Worm (Caenorhabditis elegans) whole organism, young adult: ENCODE measurements around the gene T05H10.1.

Source experiments
- C06A6.2 ChIP-seq: fragments of 200-800 bp; sonication (Bioruptor generic); conservative IDR thresholded peaks from 2 replicates; pipeline ENCODE4 v1.3.6; 2022; ENCODE audit warnings: missing genetic modification characterization, missing compliant biosample characterization
- F22D6.2 ChIP-seq: sonication (generic microtip); optimal IDR thresholded peaks from 2 replicates; lab custom pipeline; 2016; ENCODE audit warnings: mild to moderate bottlenecking, missing genetic modification characterization, missing compliant biosample characterization
- F23B12.7 ChIP-seq: sonication (generic microtip); optimal IDR thresholded peaks from 2 replicates; lab custom pipeline; 2017; ENCODE audit warnings: missing genetic modification characterization, mild to moderate bottlenecking, missing compliant biosample characterization, antibody characterized with exemption, moderate library complexity; ENCODE audit not compliant: insufficient read depth
- F33H1.4 ChIP-seq: fragments of 200-800 bp; sonication (Bioruptor generic); IDR thresholded peaks from 2 replicates; pipeline ENCODE4 v1.3.6; 2022; ENCODE audit warnings: missing genetic modification reagents, missing genetic modification characterization, missing compliant biosample characterization
- F39B2.1 ChIP-seq: fragments of 200-800 bp; sonication (Bioruptor generic); IDR thresholded peaks from 2 replicates; pipeline ENCODE4 v1.3.6; 2022; ENCODE audit warnings: missing genetic modification reagents, missing genetic modification characterization, missing compliant biosample characterization
- F55B11.4 ChIP-seq: sonication (generic microtip); optimal IDR thresholded peaks from 2 replicates; lab custom pipeline; 2016; ENCODE audit warnings: missing compliant biosample characterization, missing genetic modification characterization, borderline replicate concordance; ENCODE audit not compliant: insufficient read depth
- F57A8.1 ChIP-seq: fragments of 200-800 bp; sonication (Bioruptor generic); optimal IDR thresholded peaks from 2 replicates; lab custom pipeline; 2018; ENCODE audit warnings: mild to moderate bottlenecking, missing genetic modification characterization, moderate library complexity, missing compliant biosample characterization
- F57C9.4 ChIP-seq: sonication (generic microtip); optimal IDR thresholded peaks from 2 replicates; lab custom pipeline; 2017; ENCODE audit warnings: mild to moderate bottlenecking, missing genetic modification characterization, missing compliant biosample characterization
- T26A5.8 ChIP-seq: sonication (generic microtip); optimal IDR thresholded peaks from 2 replicates; lab custom pipeline; 2016; ENCODE audit warnings: missing genetic modification characterization, missing compliant biosample characterization
- Y53F4B.3 ChIP-seq: fragments of 200-800 bp; sonication (Bioruptor generic); IDR thresholded peaks from 2 replicates; pipeline ENCODE4 v1.3.6; 2022; ENCODE audit warnings: missing genetic modification reagents, missing genetic modification characterization, missing compliant biosample characterization
- Y67H2A.10 ChIP-seq: fragments of 200-800 bp; sonication (Bioruptor generic); conservative IDR thresholded peaks from 2 replicates; pipeline ENCODE4 v1.3.6; 2022; ENCODE audit warnings: missing genetic modification reagents, missing genetic modification characterization, missing compliant biosample characterization
- ZK185.1 ChIP-seq: sonication (generic microtip); optimal IDR thresholded peaks from 2 replicates; lab custom pipeline; 2016; ENCODE audit warnings: mild to moderate bottlenecking, missing genetic modification characterization, missing compliant biosample characterization; ENCODE audit not compliant: poor library complexity, severe bottlenecking
- ama-1 ChIP-seq, 3 experiments: fragments of 150-350 bp in 1 of 3; sonication (generic microtip) in 2 of 3; optimal IDR thresholded peaks; 2 replicates each; lab custom pipeline; 2014 to 2018; ENCODE audit warnings: missing biosample characterization in 2 of 3, missing genetic modification characterization in 2 of 3, missing genetic modification reagents in 2 of 3
- attf-6 ChIP-seq: fragments of 200-800 bp; sonication (Bioruptor generic); IDR thresholded peaks from 2 replicates; pipeline ENCODE4 v1.3.6; 2022; ENCODE audit warnings: missing genetic modification reagents, missing genetic modification characterization, missing compliant biosample characterization
- cebp-1 ChIP-seq, 2 experiments: fragments of 200-800 bp in 1 of 2; sonication (Bioruptor generic) in 1 of 2; sonication (generic microtip) in 1 of 2; IDR thresholded peaks in 1 of 2; optimal IDR thresholded peaks in 1 of 2; 2 replicates each; pipeline versions ENCODE4 v1.3.6 to Lab custom; 2017 to 2022; ENCODE audit warnings: missing compliant biosample characterization in 2 of 2, missing genetic modification characterization in 2 of 2, mild to moderate bottlenecking in 1 of 2, missing genetic modification reagents in 1 of 2, moderate library complexity in 1 of 2
- ceh-100 ChIP-seq: fragments of 200-800 bp; sonication (Bioruptor generic); IDR thresholded peaks from 2 replicates; pipeline ENCODE4 v1.3.6; 2022; ENCODE audit warnings: missing genetic modification reagents, missing genetic modification characterization, missing compliant biosample characterization
- ceh-91 ChIP-seq: fragments of 200-800 bp; sonication (Bioruptor generic); IDR thresholded peaks from 2 replicates; pipeline ENCODE4 v1.3.6; 2022; ENCODE audit warnings: missing genetic modification reagents, missing genetic modification characterization, missing compliant biosample characterization
- efl-1 ChIP-seq: fragments of 150-350 bp; optimal IDR thresholded peaks from 2 replicates; lab custom pipeline; 2014; ENCODE audit warnings: missing biosample characterization, missing genetic modification reagents, missing genetic modification characterization
- egl-18 ChIP-seq: fragments of 200-800 bp; sonication (Bioruptor generic); IDR thresholded peaks from 2 replicates; pipeline ENCODE4 v1.3.6; 2022; ENCODE audit warnings: missing genetic modification reagents, missing genetic modification characterization, missing compliant biosample characterization
- egl-44 ChIP-seq: fragments of 200-800 bp; sonication (Bioruptor generic); IDR thresholded peaks from 2 replicates; pipeline ENCODE4 v1.3.6; 2022; ENCODE audit warnings: missing genetic modification reagents, missing genetic modification characterization, missing compliant biosample characterization
- gei-17 ChIP-seq: fragments of 200-800 bp; sonication (Bioruptor generic); optimal IDR thresholded peaks from 2 replicates; lab custom pipeline; 2018; ENCODE audit warnings: mild to moderate bottlenecking, missing genetic modification characterization, missing compliant biosample characterization
- him-1 ChIP-seq: sonication (generic microtip); optimal IDR thresholded peaks from 2 replicates; lab custom pipeline; 2016; ENCODE audit warnings: missing genotype, missing genetic modification reagents, missing genetic modification characterization, missing compliant biosample characterization
- hsf-1 ChIP-seq: fragments of 200-800 bp; sonication (Bioruptor generic); IDR thresholded peaks from 2 replicates; pipeline ENCODE4 v1.3.6; 2022; ENCODE audit warnings: missing genetic modification reagents, missing genetic modification characterization, missing compliant biosample characterization
- lin-26 ChIP-seq: fragments of 200-800 bp; sonication (Bioruptor generic); IDR thresholded peaks from 2 replicates; pipeline ENCODE4 v1.3.6; 2022; ENCODE audit warnings: missing genetic modification reagents, missing genetic modification characterization, missing compliant biosample characterization
- lin-40 ChIP-seq: sonication (generic microtip); optimal IDR thresholded peaks from 2 replicates; lab custom pipeline; 2016; ENCODE audit warnings: missing genetic modification characterization, mild to moderate bottlenecking, missing compliant biosample characterization, missing genotype, missing genetic modification reagents
- lir-1 ChIP-seq: fragments of 200-800 bp; sonication (Bioruptor generic); conservative IDR thresholded peaks from 2 replicates; pipeline ENCODE4 v1.3.6; 2022; ENCODE audit warnings: missing genetic modification reagents, missing genetic modification characterization, missing compliant biosample characterization
- madf-10 ChIP-seq: sonication (generic microtip); optimal IDR thresholded peaks from 2 replicates; lab custom pipeline; 2016; ENCODE audit warnings: mild to moderate bottlenecking, missing genetic modification characterization, missing compliant biosample characterization
- mes-4 ChIP-seq: sonication (generic microtip); optimal IDR thresholded peaks from 2 replicates; lab custom pipeline; 2016; ENCODE audit warnings: missing genotype, missing genetic modification characterization, missing compliant biosample characterization
- nfya-1 ChIP-seq: sonication (generic microtip); optimal IDR thresholded peaks from 2 replicates; lab custom pipeline; 2017; ENCODE audit warnings: antibody characterized with exemption, missing compliant biosample characterization, missing genetic modification characterization, borderline replicate concordance; ENCODE audit not compliant: insufficient read depth
- nfya-2 ChIP-seq: fragments of 200-800 bp; sonication (Bioruptor generic); IDR thresholded peaks from 2 replicates; pipeline ENCODE4 v1.3.6; 2022; ENCODE audit warnings: missing genetic modification reagents, missing genetic modification characterization, missing compliant biosample characterization
- nhr-179 ChIP-seq: sonication (generic microtip); optimal IDR thresholded peaks from 2 replicates; lab custom pipeline; 2016; ENCODE audit warnings: mild to moderate bottlenecking, missing genetic modification characterization, missing compliant biosample characterization
- nhr-80 ChIP-seq: sonication (generic microtip); optimal IDR thresholded peaks from 2 replicates; lab custom pipeline; 2016; ENCODE audit warnings: missing genetic modification characterization, missing compliant biosample characterization
- pbrm-1 ChIP-seq: fragments of 200-800 bp; sonication (Bioruptor generic); IDR thresholded peaks from 2 replicates; pipeline ENCODE4 v1.3.6; 2022; ENCODE audit warnings: missing genetic modification reagents, missing genetic modification characterization, missing compliant biosample characterization
- pha-4 ChIP-seq: fragments of 150-350 bp; sonication (generic microtip); optimal IDR thresholded peaks from 2 replicates; lab custom pipeline; 2014; ENCODE audit warnings: missing biosample characterization, missing genetic modification reagents, missing genetic modification characterization
- rec-8 ChIP-seq, 2 experiments: sonication (generic microtip); optimal IDR thresholded peaks; 2 replicates each; lab custom pipeline; 2016; ENCODE audit warnings: mild to moderate bottlenecking in 2 of 2, missing genetic modification characterization in 2 of 2, missing genetic modification reagents in 2 of 2, missing genotype in 2 of 2, missing biosample characterization in 1 of 2, missing compliant biosample characterization in 1 of 2, moderate library complexity in 1 of 2
- repo-1 ChIP-seq: sonication (generic microtip); optimal IDR thresholded peaks from 2 replicates; lab custom pipeline; 2017; ENCODE audit warnings: mild to moderate bottlenecking, missing genetic modification characterization, missing compliant biosample characterization
- rpc-1 ChIP-seq, 2 experiments: fragments of 150-350 bp in 1 of 2; sonication (generic microtip) in 1 of 2; optimal IDR thresholded peaks; 2 replicates each; lab custom pipeline; 2014 to 2018; ENCODE audit warnings: missing biosample characterization in 1 of 2, missing genetic modification characterization in 1 of 2, missing genetic modification reagents in 1 of 2, missing genotype in 1 of 2
- snpc-1.3 ChIP-seq: sonication (generic microtip); optimal IDR thresholded peaks from 2 replicates; lab custom pipeline; 2017; ENCODE audit warnings: missing genetic modification characterization, mild to moderate bottlenecking, missing compliant biosample characterization, antibody characterized with exemption, moderate library complexity, missing genotype, missing genetic modification reagents; ENCODE audit not compliant: insufficient read depth
- snpc-3.4 ChIP-seq: sonication (generic microtip); optimal IDR thresholded peaks from 2 replicates; lab custom pipeline; 2017; ENCODE audit warnings: missing genetic modification characterization, mild to moderate bottlenecking, missing compliant biosample characterization, antibody characterized with exemption, moderate library complexity, missing genotype, missing genetic modification reagents
- snpc-4 ChIP-seq, 5 experiments: fragments of 150-350 bp in 1 of 5; sonication (generic microtip) in 4 of 5; optimal IDR thresholded peaks; 2 replicates each; lab custom pipeline; 2014 to 2018; ENCODE audit warnings: missing genetic modification characterization in 5 of 5, missing biosample characterization in 3 of 5, antibody characterized with exemption in 2 of 5, mild to moderate bottlenecking in 2 of 5, missing compliant biosample characterization in 2 of 5, missing genotype in 2 of 5, moderate library complexity in 2 of 5, missing genetic modification reagents in 1 of 5
- tbp1 ChIP-seq: fragments of 200-800 bp; sonication (Bioruptor generic); optimal IDR thresholded peaks from 2 replicates; lab custom pipeline; 2018; ENCODE audit warnings: mild to moderate bottlenecking, missing genetic modification characterization, missing compliant biosample characterization
- tlf-1 ChIP-seq: fragments of 200-800 bp; sonication (Bioruptor generic); optimal IDR thresholded peaks from 2 replicates; lab custom pipeline; 2018; ENCODE audit warnings: mild to moderate bottlenecking, missing genetic modification characterization, missing compliant biosample characterization
- unc-130 ChIP-seq: sonication (generic microtip); optimal IDR thresholded peaks from 2 replicates; lab custom pipeline; 2016; ENCODE audit warnings: missing genetic modification reagents, missing genetic modification characterization, missing compliant biosample characterization
- xnd-1 ChIP-seq: sonication (generic microtip); optimal IDR thresholded peaks from 2 replicates; lab custom pipeline; 2016; ENCODE audit warnings: missing genotype, missing genetic modification reagents, missing genetic modification characterization, missing compliant biosample characterization
- ztf-22 ChIP-seq: fragments of 200-800 bp; sonication (Bioruptor generic); optimal IDR thresholded peaks from 2 replicates; lab custom pipeline; 2018; ENCODE audit warnings: mild to moderate bottlenecking, missing genetic modification characterization, moderate library complexity, missing compliant biosample characterization

Gene T05H10.1

ce11 chrII:8091528-8091927 is 49.1 kb downstream of the T05H10.1 start (continued):
- no peak for TF ChIP-seq F22D6.2 (tag; lab: Kevin White, UChicago)
- TF ChIP-seq nfya-2 = no peak
- no peak for TF ChIP-seq efl-1
- no peak for TF ChIP-seq gei-17 (GFP tag; lab: Kevin White, UChicago)
- TF ChIP-seq F57A8.1 = no peak
- TF ChIP-seq rpc-1 (optimal IDR thresholded peaks at IDR 0.05; lab: Kevin White, UChicago) = no peak
- TF ChIP-seq rpc-1 (tag; optimal IDR thresholded peaks at IDR 0.05; lab: Kevin White, UChicago) = peak; percentile 7
- TF ChIP-seq lir-1 (GFP tag; lab: Robert Waterston, UW) = 0 out of 2 replicates have a peak, but pooled peaks have one; percentile 6
- TF ChIP-seq ztf-22 = no peak
- TF ChIP-seq rec-8 (tag; optimal IDR thresholded peaks at IDR 0.05; lab: Kevin White, UChicago) = no peak
- TF ChIP-seq tbp1 = peak; percentile 77
- peak; percentile 29 for TF ChIP-seq ama-1 (optimal IDR thresholded peaks at IDR 0.05; lab: Kevin White, UChicago)
- TF ChIP-seq ama-1 (GFP tag; optimal IDR thresholded peaks at IDR 0.05; lab: Kevin White, UChicago) = peak in 1 of 2 experiments; percentile 23
- 0 out of 2 replicates have a peak, but pooled peaks have one; percentile 38 for TF ChIP-seq F39B2.1
- TF ChIP-seq nhr-179 (tag; lab: Kevin White, UChicago) = no peak
- TF ChIP-seq him-1 (tag; lab: Kevin White, UChicago) = peak; percentile 89
- no peak for TF ChIP-seq egl-18 (GFP tag; lab: Robert Waterston, UW)
- peak; percentile 37; the same call in 1 of the 2 replicates for TF ChIP-seq ceh-100 (GFP tag; lab: Robert Waterston, UW)
- TF ChIP-seq ZK185.1 = peak; percentile 45
- no peak for TF ChIP-seq unc-130 (GFP tag; lab: Kevin White, UChicago)
- TF ChIP-seq snpc-4 (GFP tag; optimal IDR thresholded peaks at IDR 0.05; lab: Kevin White, UChicago) = peak; percentile 95
- peak; percentile 96 to 99 (median 98) for TF ChIP-seq snpc-4 (tag; optimal IDR thresholded peaks at IDR 0.05; lab: Kevin White, UChicago)
- peak; percentile 60; the same call in 1 of the 2 replicates for TF ChIP-seq lin-26
- TF ChIP-seq T26A5.8 (tag; lab: Kevin White, UChicago) = no peak
- TF ChIP-seq cebp-1 (GFP tag; IDR thresholded peaks at IDR 0.05; lab: Robert Waterston, UW) = peak; percentile 54; the same call in 1 of the 2 replicates
- peak; percentile 93 for TF ChIP-seq cebp-1 (tag; optimal IDR thresholded peaks at IDR 0.05; lab: Kevin White, UChicago)
- TF ChIP-seq pha-4 (tag; lab: Kevin White, UChicago) = peak; percentile 10
- peak; percentile 81 for TF ChIP-seq snpc-1.3 (tag; lab: Kevin White, UChicago)
- TF ChIP-seq pbrm-1 (GFP tag; lab: Robert Waterston, UW) = peak; percentile 83
- TF ChIP-seq repo-1 (tag; lab: Kevin White, UChicago) = no peak
- peak; percentile 30 for TF ChIP-seq nhr-80
- no peak for TF ChIP-seq Y67H2A.10 (GFP tag; lab: Robert Waterston, UW)
- TF ChIP-seq F55B11.4 (tag; lab: Kevin White, UChicago) = no peak
- 0 out of 2 replicates have a peak, but pooled peaks have one; percentile 30 for TF ChIP-seq hsf-1 (GFP tag; lab: Robert Waterston, UW)
- no peak for TF ChIP-seq nfya-1
- TF ChIP-seq F33H1.4 (GFP tag; lab: Robert Waterston, UW) = peak; percentile 39; the same call in 1 of the 2 replicates
- no peak; the same call in 1 of the 2 replicates for TF ChIP-seq ceh-91 (GFP tag; lab: Robert Waterston, UW)
- no peak for TF ChIP-seq F57C9.4
- peak; percentile 55; the same call in 1 of the 2 replicates for TF ChIP-seq attf-6
- TF ChIP-seq madf-10 (tag; lab: Kevin White, UChicago) = peak; percentile 4
- no peak for TF ChIP-seq C06A6.2 (GFP tag; lab: Robert Waterston, UW)
- no peak for TF ChIP-seq mes-4 (tag; lab: Kevin White, UChicago)
- TF ChIP-seq snpc-3.4 (tag; lab: Kevin White, UChicago) = peak; percentile 82
- no peak for TF ChIP-seq tlf-1 (GFP tag; lab: Kevin White, UChicago)
- peak; percentile 26 for TF ChIP-seq lin-40 (tag; lab: Kevin White, UChicago)
- TF ChIP-seq egl-44 (GFP tag; lab: Robert Waterston, UW) = 0 out of 2 replicates have a peak, but pooled peaks have one; percentile 35
- TF ChIP-seq xnd-1 (tag; lab: Kevin White, UChicago) = peak; percentile 8
- TF ChIP-seq F23B12.7 (tag; lab: Kevin White, UChicago) = peak; percentile 77
- no peak for TF ChIP-seq Y53F4B.3 (GFP tag; lab: Robert Waterston, UW)
